Worm (Caenorhabditis elegans): Measurements from ENCODE around the gene tkt-1.

The tkt-1 gene

DNA sequence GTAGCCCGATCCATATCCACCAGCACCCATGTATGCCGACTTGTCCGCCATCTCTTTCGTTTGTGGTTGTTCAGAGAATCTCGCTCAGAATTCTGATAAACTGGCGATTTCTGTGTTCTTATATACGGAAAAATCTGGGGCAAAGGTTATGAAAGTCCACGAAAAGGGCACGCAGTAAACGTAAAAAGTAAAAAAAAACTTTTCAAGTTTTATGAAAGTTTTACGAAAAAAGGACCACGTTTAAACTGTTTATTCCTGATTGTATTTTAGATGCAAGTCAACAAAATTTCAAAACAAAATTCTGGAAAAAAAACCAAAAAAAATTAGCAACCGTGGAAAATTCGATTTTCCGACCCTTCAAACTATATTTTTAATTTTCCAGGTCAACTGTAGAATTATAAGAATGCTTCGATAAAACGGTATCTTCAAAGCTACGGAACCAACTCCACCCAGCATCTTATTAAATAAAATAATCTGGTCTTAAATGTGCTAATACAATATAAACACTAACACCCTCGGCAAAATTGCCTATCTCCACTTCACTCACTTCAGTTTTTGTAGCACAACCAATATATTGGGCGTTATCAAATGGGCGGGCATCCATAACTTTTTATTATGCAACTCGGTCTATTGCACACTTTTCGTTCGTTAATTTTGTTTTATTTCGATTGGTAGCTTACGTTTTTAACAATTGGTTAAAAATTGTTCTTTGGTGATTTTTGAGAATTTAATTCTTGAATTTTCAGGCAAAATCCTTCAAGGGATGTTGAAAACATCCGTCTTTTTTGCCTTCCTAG is 25.9 kb downstream of the tkt-1 start, which contains the start of the genes nspd-7 and Y43C5A.2:
Gene nspd-7 (minus strand): TSS at position 51 of the 797 bp plus-strand sequence.
Gene Y43C5A.2 (plus strand): TSS at position 747 of the 797 bp plus-strand sequence.
- peak; percentile 43 for TF ChIP-seq nhr-80 (tag; optimal IDR thresholded peaks at IDR 0.05)
- no peak for TF ChIP-seq zfh-2 (GFP tag; conservative IDR thresholded peaks at IDR 0.05)
- no peak for TF ChIP-seq lag-1 (GFP tag; IDR thresholded peaks at IDR 0.05)
- no peak for TF ChIP-seq F23B12.7 (tag; optimal IDR thresholded peaks at IDR 0.05; ENCODE audit: insufficient read depth)
- TF ChIP-seq ceh-40 (GFP tag; IDR thresholded peaks at IDR 0.05) = no peak
- TF ChIP-seq T26A5.8 (tag; optimal IDR thresholded peaks at IDR 0.05) = no peak

ce11 chrIV:10273360-10273759 is 29.9 kb downstream of the tkt-1 start:
- no peak for TF ChIP-seq nhr-120 (GFP tag; IDR thresholded peaks at IDR 0.05)
- TF ChIP-seq F57C9.4 (tag; optimal IDR thresholded peaks at IDR 0.05) = no peak
- no peak for TF ChIP-seq lin-40 (tag; optimal IDR thresholded peaks at IDR 0.05)
- TF ChIP-seq somi-1 (GFP tag; optimal IDR thresholded peaks at IDR 0.05) = no peak
- no peak for TF ChIP-seq Y67H2A.10 (GFP tag; conservative IDR thresholded peaks at IDR 0.05)
- TF ChIP-seq ceh-91 (GFP tag; IDR thresholded peaks at IDR 0.05) = no peak
- no peak for TF ChIP-seq ama-1 (optimal IDR thresholded peaks at IDR 0.05)
- no peak for TF ChIP-seq ama-1 (GFP tag; optimal IDR thresholded peaks at IDR 0.05)
- no peak for TF ChIP-seq C06A6.2 (GFP tag; conservative IDR thresholded peaks at IDR 0.05)
- TF ChIP-seq attf-6 (GFP tag; IDR thresholded peaks at IDR 0.05) = no peak
- no peak for TF ChIP-seq madf-6 (GFP tag; IDR thresholded peaks at IDR 0.05)
- no peak for TF ChIP-seq B0336.3 (GFP tag; IDR thresholded peaks at IDR 0.05)
- TF ChIP-seq pbrm-1 (GFP tag; IDR thresholded peaks at IDR 0.05) = no peak
- TF ChIP-seq rcor-1 (GFP tag; IDR thresholded peaks at IDR 0.05) = no peak

ce11 chrIV:10273781-10274313 is 30.4 kb downstream of the tkt-1 start, which contains the start of gene Y43C5A.3:
Y43C5A.3 (plus strand) TSS chrIV:10274036.
- TF ChIP-seq nfyb-1 (GFP tag; IDR thresholded peaks at IDR 0.05) = no peak
- no peak for TF ChIP-seq ZK185.1 (tag; optimal IDR thresholded peaks at IDR 0.05; ENCODE audit: poor library complexity, severe bottlenecking)
- TF ChIP-seq bed-2 (GFP tag; IDR thresholded peaks at IDR 0.05) = no peak
- no peak for TF ChIP-seq lsy-27 (tag; optimal IDR thresholded peaks at IDR 0.05; ENCODE audit: borderline replicate concordance, insufficient read depth)

DNA sequence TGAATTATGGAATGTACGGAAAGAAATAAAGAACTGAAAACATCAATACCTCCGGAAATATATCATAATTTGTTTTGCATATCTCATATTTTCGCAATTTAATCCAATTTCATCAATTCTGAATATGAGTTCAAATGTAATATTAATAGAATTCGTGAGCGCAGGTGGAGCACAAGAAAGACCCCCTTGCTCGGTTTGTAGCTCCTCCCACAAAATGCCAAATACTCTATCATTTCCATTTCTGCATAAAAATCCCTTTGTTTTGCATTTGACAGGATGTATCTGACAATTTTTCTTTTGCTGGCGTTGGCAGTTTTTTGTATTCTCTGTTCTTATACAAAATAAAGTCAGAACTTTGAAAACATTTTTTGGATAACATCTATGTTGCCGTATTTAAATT is 31.6 kb downstream of the tkt-1 start:
- TF ChIP-seq nhr-27 (tag; optimal IDR thresholded peaks at IDR 0.05) (no peak), zfh-2 (GFP tag; conservative IDR thresholded peaks at IDR 0.05) (no peak), pha-4 (tag; optimal IDR thresholded peaks at IDR 0.05) (no peak), ceh-27 (GFP tag; optimal IDR thresholded peaks at IDR 0.05) (no peak), tbx-9 (tag; optimal IDR thresholded peaks at IDR 0.05; ENCODE audit: borderline replicate concordance) (no peak), Y56A3A.18 (GFP tag; IDR thresholded peaks at IDR 0.05) (no peak), ceh-58 (GFP tag; IDR thresholded peaks at IDR 0.05) (no peak), mes-4 (tag; optimal IDR thresholded peaks at IDR 0.05) (no peak), madf-3 (GFP tag; IDR thresholded peaks at IDR 0.05) (no peak), madf-8 (GFP tag; conservative IDR thresholded peaks at IDR 0.05) (no peak), C17E4.6 (GFP tag; IDR thresholded peaks at IDR 0.05) (no peak)

Measured in whole organism, young adult.